Fruit fly (Drosophila melanogaster) whole organism, embryonic: ENCODE measurements around the gene CG2104.

Experiments
- ATbp ChIP-seq: fragments of 200-800 bp; sonication (Bioruptor generic); optimal IDR thresholded peaks from 2 replicates; lab custom pipeline; 2017; ENCODE audit warnings: missing biosample characterization, mild to moderate bottlenecking, missing genetic modification characterization, missing genetic modification reagents
- Adf1 ChIP-seq: fragments of 200-800 bp; sonication (Bioruptor generic); IDR thresholded peaks from 2 replicates; pipeline ENCODE4 v1.3.6; 2022; ENCODE audit warnings: missing biosample characterization, missing genetic modification characterization
- Antp ChIP-seq: fragments of 200-800 bp; sonication (Bioruptor generic); optimal IDR thresholded peaks from 3 replicates; lab custom pipeline; 2016; ENCODE audit warnings: missing biosample characterization, missing genetic modification characterization
- Asciz ChIP-seq: fragments of 200-800 bp; sonication (Bioruptor generic); optimal IDR thresholded peaks from 2 replicates; lab custom pipeline; 2017; ENCODE audit warnings: missing biosample characterization, mild to moderate bottlenecking, missing genetic modification characterization, missing genetic modification reagents
- CG10209 ChIP-seq: fragments of 200-800 bp; sonication (Bioruptor generic); optimal IDR thresholded peaks from 3 replicates; lab custom pipeline; 2017; ENCODE audit warnings: missing biosample characterization, mild to moderate bottlenecking, missing genetic modification characterization, missing genetic modification reagents
- CG10274 ChIP-seq: fragments of 200-800 bp; sonication (Bioruptor generic); optimal IDR thresholded peaks from 3 replicates; lab custom pipeline; 2017; ENCODE audit warnings: missing biosample characterization, mild to moderate bottlenecking, missing genetic modification characterization
- CG13296 ChIP-seq: fragments of 200-800 bp; sonication (Bioruptor generic); optimal IDR thresholded peaks from 3 replicates; lab custom pipeline; 2018; ENCODE audit warnings: missing biosample characterization, mild to moderate bottlenecking, missing genetic modification characterization
- CG15479 ChIP-seq: fragments of 200-800 bp; sonication (Bioruptor generic); optimal IDR thresholded peaks from 3 replicates; lab custom pipeline; 2019; ENCODE audit warnings: missing biosample characterization, mild to moderate bottlenecking, missing genetic modification characterization, moderate library complexity
- CG1603 ChIP-seq: fragments of 200-800 bp; sonication (Bioruptor generic); optimal IDR thresholded peaks from 2 replicates; lab custom pipeline; 2019; ENCODE audit warnings: missing biosample characterization, mild to moderate bottlenecking, missing genetic modification characterization, moderate library complexity
- CG16813 ChIP-seq: fragments of 200-800 bp; sonication (Bioruptor generic); IDR thresholded peaks from 3 replicates; pipeline ENCODE4 v1.3.6; 2022; ENCODE audit warnings: missing biosample characterization, missing genetic modification characterization; ENCODE audit not compliant: partially characterized antibody
- CG18011 ChIP-seq: fragments of 200-800 bp; sonication (Bioruptor generic); optimal IDR thresholded peaks from 2 replicates; lab custom pipeline; 2017; ENCODE audit warnings: missing biosample characterization, missing genetic modification characterization, mild to moderate bottlenecking, moderate library complexity, missing genotype
- CG2116 ChIP-seq: fragments of 200-800 bp; sonication (Bioruptor generic); optimal IDR thresholded peaks from 3 replicates; lab custom pipeline; 2018; ENCODE audit warnings: missing biosample characterization, mild to moderate bottlenecking, missing genetic modification characterization
- CG2199 ChIP-seq: fragments of 200-800 bp; sonication (Bioruptor generic); IDR thresholded peaks from 3 replicates; pipeline ENCODE4 v1.3.6; 2022; ENCODE audit warnings: missing biosample characterization, missing genetic modification characterization
- CG2875 ChIP-seq: fragments of 200-800 bp; sonication (Bioruptor generic); optimal IDR thresholded peaks from 2 replicates; lab custom pipeline; 2017; ENCODE audit warnings: missing biosample characterization, mild to moderate bottlenecking, missing genetic modification characterization, missing genetic modification reagents
- CG34422 ChIP-seq: fragments of 200-800 bp; sonication (Bioruptor generic); IDR thresholded peaks from 3 replicates; pipeline ENCODE4 v1.3.6; 2022; ENCODE audit warnings: missing biosample characterization, missing genetic modification characterization
- CG4360 ChIP-seq: fragments of 200-800 bp; sonication (Bioruptor generic); IDR thresholded peaks from 2 replicates; pipeline ENCODE4 v1.3.6; 2022; ENCODE audit warnings: missing biosample characterization, missing genetic modification characterization
- CG6689 ChIP-seq: fragments of 200-800 bp; sonication (Bioruptor generic); IDR thresholded peaks from 2 replicates; pipeline ENCODE4 v1.3.6; 2022; ENCODE audit warnings: missing biosample characterization, missing genetic modification characterization
- Dek ChIP-seq: fragments of 200-800 bp; sonication (Bioruptor generic); optimal IDR thresholded peaks from 3 replicates; lab custom pipeline; 2019; ENCODE audit warnings: missing biosample characterization, mild to moderate bottlenecking, missing genetic modification characterization, moderate library complexity
- E2f1 ChIP-seq: fragments of 200-800 bp; sonication (Bioruptor generic); IDR thresholded peaks from 2 replicates; pipeline ENCODE4 v1.3.6; 2022; ENCODE audit warnings: missing biosample characterization, missing genetic modification characterization
- ERR ChIP-seq: fragments of 200-800 bp; sonication (Bioruptor generic); optimal IDR thresholded peaks from 2 replicates; lab custom pipeline; 2016; ENCODE audit warnings: missing biosample characterization, missing genetic modification characterization
- Fer1 ChIP-seq: fragments of 200-800 bp; sonication (Bioruptor generic); optimal IDR thresholded peaks from 2 replicates; lab custom pipeline; 2017; ENCODE audit warnings: missing biosample characterization, mild to moderate bottlenecking, missing genetic modification characterization
- MBD-R2 ChIP-seq: fragments of 200-800 bp; sonication (Bioruptor generic); IDR thresholded peaks from 2 replicates; pipeline ENCODE4 v1.3.6; 2022; ENCODE audit warnings: missing biosample characterization, missing genetic modification characterization
- Meics ChIP-seq: fragments of 200-800 bp; sonication (Bioruptor generic); optimal IDR thresholded peaks from 2 replicates; lab custom pipeline; 2017; ENCODE audit warnings: missing biosample characterization, mild to moderate bottlenecking, missing genetic modification characterization
- Rfx ChIP-seq: fragments of 200-800 bp; sonication (Bioruptor generic); IDR thresholded peaks from 2 replicates; pipeline ENCODE4 v1.3.6; 2022; ENCODE audit warnings: missing biosample characterization, missing genetic modification characterization
- Sry-δ ChIP-seq: fragments of 200-800 bp; sonication (Bioruptor generic); optimal IDR thresholded peaks from 2 replicates; lab custom pipeline; 2016; ENCODE audit warnings: missing biosample characterization, missing genetic modification characterization
- Stat92E ChIP-seq, 3 experiments: fragments of >200 bp in 2 of 3; fragments of 200-800 bp in 1 of 3; sonication (Bioruptor generic) in 1 of 3; optimal IDR thresholded peaks; 2 replicates each; lab custom pipeline; 2017 to 2019; ENCODE audit warnings: missing biosample characterization in 3 of 3, missing genetic modification characterization in 3 of 3, mild to moderate bottlenecking in 1 of 3, moderate library complexity in 1 of 3
- Xbp1 ChIP-seq: fragments of 200-800 bp; sonication (Bioruptor generic); optimal IDR thresholded peaks from 3 replicates; lab custom pipeline; 2016; ENCODE audit warnings: missing biosample characterization, mild to moderate bottlenecking, missing genetic modification characterization
- YL-1 ChIP-seq: fragments of 200-800 bp; sonication (Bioruptor generic); optimal IDR thresholded peaks from 3 replicates; lab custom pipeline; 2017; ENCODE audit warnings: missing biosample characterization, mild to moderate bottlenecking, missing genetic modification characterization
- ab ChIP-seq: fragments of 200-800 bp; sonication (Bioruptor generic); optimal IDR thresholded peaks from 2 replicates; lab custom pipeline; 2016; ENCODE audit warnings: missing biosample characterization, missing genetic modification characterization
- aop ChIP-seq: fragments of 200-800 bp; sonication (Bioruptor generic); IDR thresholded peaks from 2 replicates; pipeline ENCODE4 v1.3.6; 2022; ENCODE audit warnings: missing biosample characterization, missing genetic modification characterization
- bbx ChIP-seq: fragments of 200-800 bp; sonication (Bioruptor generic); IDR thresholded peaks from 2 replicates; pipeline ENCODE4 v1.3.6; 2022; ENCODE audit warnings: missing biosample characterization, missing genetic modification characterization; ENCODE audit not compliant: partially characterized antibody
- cad ChIP-seq: fragments of >200 bp; optimal IDR thresholded peaks from 2 replicates; lab custom pipeline; 2017; ENCODE audit warnings: missing biosample characterization, missing genetic modification characterization
- chinmo ChIP-seq: fragments of 200-800 bp; sonication (Bioruptor generic); IDR thresholded peaks from 4 replicates; pipeline ENCODE4 v1.3.6; 2022; ENCODE audit warnings: missing biosample characterization, missing genetic modification characterization; ENCODE audit not compliant: partially characterized antibody
- crol ChIP-seq: fragments of 200-800 bp; sonication (Bioruptor generic); IDR thresholded peaks from 2 replicates; pipeline ENCODE4 v1.3.6; 2022; ENCODE audit warnings: missing biosample characterization, missing genetic modification characterization
- gem ChIP-seq: fragments of 200-800 bp; sonication (Bioruptor generic); optimal IDR thresholded peaks from 2 replicates; lab custom pipeline; 2019; ENCODE audit warnings: missing biosample characterization, mild to moderate bottlenecking, missing genetic modification characterization, moderate library complexity
- lmd ChIP-seq: fragments of 200-800 bp; sonication (Bioruptor generic); IDR thresholded peaks from 2 replicates; pipeline ENCODE4 v1.3.6; 2022; ENCODE audit warnings: missing biosample characterization, missing genetic modification characterization
- mld ChIP-seq: fragments of 200-800 bp; sonication (Bioruptor generic); IDR thresholded peaks from 3 replicates; pipeline ENCODE4 v1.3.6; 2022; ENCODE audit warnings: missing biosample characterization, missing genetic modification characterization; ENCODE audit not compliant: partially characterized antibody
- pan ChIP-seq, 4 experiments: fragments of >200 bp in 3 of 4; fragments of 200-800 bp in 1 of 4; sonication (Bioruptor generic) in 1 of 4; optimal IDR thresholded peaks in 3 of 4; IDR thresholded peaks in 1 of 4; 2 replicates each; pipeline versions ENCODE4 v1.3.6 to Lab custom; 2017 to 2022; ENCODE audit warnings: missing biosample characterization in 2 of 4, missing genetic modification characterization in 2 of 4, mixed read lengths in 1 of 4
- phol ChIP-seq: fragments of 200-800 bp; sonication (Bioruptor generic); optimal IDR thresholded peaks from 3 replicates; lab custom pipeline; 2018; ENCODE audit warnings: missing biosample characterization, mild to moderate bottlenecking, missing genetic modification characterization, moderate library complexity
- row ChIP-seq: fragments of 200-800 bp; sonication (Bioruptor generic); IDR thresholded peaks from 3 replicates; pipeline ENCODE4 v1.3.6; 2022; ENCODE audit warnings: missing biosample characterization, missing genetic modification characterization
- schlank ChIP-seq: fragments of 200-800 bp; sonication (Bioruptor generic); optimal IDR thresholded peaks from 2 replicates; lab custom pipeline; 2018; ENCODE audit warnings: missing biosample characterization, mild to moderate bottlenecking, missing genetic modification characterization
- sens ChIP-seq: fragments of 200-800 bp; sonication (Bioruptor generic); peaks from one replicate; lab custom pipeline; 2016; ENCODE audit warnings: missing biosample characterization, missing genetic modification characterization
- sim ChIP-seq: fragments of 200-800 bp; sonication (Bioruptor generic); IDR thresholded peaks from 2 replicates; pipeline ENCODE4 v1.3.6; 2022; ENCODE audit warnings: missing biosample characterization, missing genetic modification characterization
- slbo ChIP-seq: fragments of 200-800 bp; sonication (Bioruptor generic); IDR thresholded peaks from 2 replicates; pipeline ENCODE4 v1.3.6; 2022; ENCODE audit warnings: missing biosample characterization, missing genetic modification characterization
- sna ChIP-seq: fragments of 200-800 bp; sonication (Bioruptor generic); IDR thresholded peaks from 2 replicates; pipeline ENCODE4 v1.3.6; 2022; ENCODE audit warnings: missing biosample characterization, missing genetic modification characterization; ENCODE audit not compliant: partially characterized antibody
- vvl ChIP-seq: fragments of 200-800 bp; sonication (Bioruptor generic); IDR thresholded peaks from 2 replicates; pipeline ENCODE4 v1.3.6; 2022; ENCODE audit warnings: missing biosample characterization, missing genetic modification characterization
- zfh2 ChIP-seq: fragments of 200-800 bp; sonication (Bioruptor generic); optimal IDR thresholded peaks from 2 replicates; lab custom pipeline; 2016; ENCODE audit warnings: missing biosample characterization, missing genetic modification characterization

CG2104 gene

dm6 chr3R:5658984-5659802, 33.9 kb downstream of the CG2104 start (continued):
- no peak for TF ChIP-seq Asciz
- peak; percentile 40 for TF ChIP-seq bbx (GFP tag; lab: Robert Waterston, UW)
- peak; percentile 6 for TF ChIP-seq Fer1 (GFP tag; lab: Kevin White, UChicago)
- TF ChIP-seq YL-1 (GFP tag; lab: Kevin White, UChicago): peak; percentile 76
- no peak for TF ChIP-seq pan (optimal IDR thresholded peaks at IDR 0.05; lab: Kevin White, UChicago)
- TF ChIP-seq pan (GFP tag; optimal IDR thresholded peaks at IDR 0.05 in 1 of 2, IDR thresholded peaks at IDR 0.05 in 1 of 2): peak in 1 of 2 experiments; percentile 19
- no peak for TF ChIP-seq aop (GFP tag; lab: Robert Waterston, UW)
- no peak for TF ChIP-seq sim (GFP tag; lab: Robert Waterston, UW)
- TF ChIP-seq CG2199 (GFP tag; lab: Robert Waterston, UW): no peak
- TF ChIP-seq CG2116 (GFP tag; lab: Kevin White, UChicago): peak; percentile 36
- TF ChIP-seq zfh2 (GFP tag; lab: Kevin White, UChicago): no peak
- TF ChIP-seq E2f1 (GFP tag; lab: Robert Waterston, UW): peak; percentile 24; the same call in 1 of the 2 replicates
- TF ChIP-seq CG16813 (GFP tag; lab: Robert Waterston, UW): peak; percentile 39; the same call in 1 of the 3 replicates
- TF ChIP-seq Meics (GFP tag; lab: Kevin White, UChicago): peak; percentile 49
- peak; percentile 56 for TF ChIP-seq CG15479 (GFP tag; lab: Kevin White, UChicago)
- 0 out of 4 replicates have a peak, but pooled peaks have one; percentile 23 for TF ChIP-seq chinmo
- TF ChIP-seq schlank (tag; lab: Kevin White, UChicago): no peak
- TF ChIP-seq CG10209: no peak
- peak; percentile 60 for TF ChIP-seq sens
- TF ChIP-seq ERR (GFP tag; lab: Kevin White, UChicago): peak; percentile 1
- peak; percentile 20; the same call in 1 of the 3 replicates for TF ChIP-seq CG34422 (GFP tag; lab: Robert Waterston, UW)
- no peak for TF ChIP-seq Stat92E (GFP tag; optimal IDR thresholded peaks at IDR 0.05; lab: Kevin White, UChicago)
- TF ChIP-seq CG2875 (GFP tag; lab: Kevin White, UChicago): no peak
- peak; percentile 78 for TF ChIP-seq Sry-δ (GFP tag; lab: Kevin White, UChicago)
- TF ChIP-seq Adf1: peak; percentile 40; the same call in 1 of the 2 replicates
- 0 out of 2 replicates have a peak, but pooled peaks have one; percentile 5 for TF ChIP-seq CG6689
- TF ChIP-seq CG10274: peak; percentile 90
- TF ChIP-seq mld (GFP tag; lab: Robert Waterston, UW): peak; percentile 37; the same call in 1 of the 3 replicates
- peak; percentile 2 for TF ChIP-seq CG18011 (GFP tag; lab: Kevin White, UChicago)
- TF ChIP-seq ATbp (GFP tag; lab: Kevin White, UChicago): no peak
- peak; percentile 4 for TF ChIP-seq ab (GFP tag; lab: Kevin White, UChicago)
- TF ChIP-seq vvl (GFP tag; lab: Robert Waterston, UW): peak; percentile 31; the same call in 1 of the 2 replicates
- peak; percentile 28; the same call in 1 of the 3 replicates for TF ChIP-seq row (GFP tag; lab: Robert Waterston, UW)
- 0 out of 2 replicates have a peak, but pooled peaks have one; percentile 21 for TF ChIP-seq crol (GFP tag; lab: Robert Waterston, UW)
- no peak for TF ChIP-seq Xbp1
- peak; percentile 46; the same call in 1 of the 2 replicates for TF ChIP-seq CG4360 (GFP tag; lab: Robert Waterston, UW)
- peak; percentile 87 for TF ChIP-seq phol (tag; lab: Kevin White, UChicago)
- no peak for TF ChIP-seq cad (GFP tag; lab: Kevin White, UChicago)
- TF ChIP-seq CG1603: peak; percentile 24
- TF ChIP-seq Antp (GFP tag; lab: Kevin White, UChicago): peak; percentile 3
- no peak for TF ChIP-seq Dek (tag; lab: Kevin White, UChicago)
- TF ChIP-seq lmd: 0 out of 2 replicates have a peak, but pooled peaks have one; percentile 4
- TF ChIP-seq Rfx (GFP tag; lab: Robert Waterston, UW): peak; percentile 26
- TF ChIP-seq gem (tag; lab: Kevin White, UChicago): no peak
- TF ChIP-seq sna: peak; percentile 40; the same call in 1 of the 2 replicates
- peak; percentile 12 for TF ChIP-seq CG13296 (GFP tag; lab: Kevin White, UChicago)
- peak; percentile 17; the same call in 1 of the 2 replicates for TF ChIP-seq MBD-R2
- peak; percentile 35; the same call in 1 of the 2 replicates for TF ChIP-seq slbo (GFP tag; lab: Robert Waterston, UW)
